Worm (Caenorhabditis elegans): ENCODE data around the gene bcat-1.
A peak's percentile ranks its signal among the peaks of the same experiment; 100 is the strongest.

The bcat-1 gene

DNA sequence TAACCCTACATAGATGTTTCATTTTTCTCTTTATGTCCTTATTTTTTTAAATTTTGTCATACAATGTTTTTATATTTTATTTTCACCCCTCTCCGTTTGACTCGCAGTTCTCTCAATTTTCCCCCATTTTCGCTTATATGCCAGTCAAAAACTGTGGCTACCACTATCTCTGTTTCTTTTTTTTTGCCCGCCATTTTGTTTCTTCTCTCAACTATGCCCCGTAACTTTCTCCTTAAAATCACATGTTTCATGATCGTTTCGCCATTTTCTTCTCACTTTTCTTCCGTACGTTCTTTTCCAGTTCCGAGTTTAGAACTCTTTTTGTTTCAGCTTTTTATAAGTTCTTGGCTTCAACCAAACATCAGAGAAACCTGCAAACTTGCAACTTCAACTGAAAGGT, 30.2 kb downstream of the bcat-1 start, which contains the start of gene pqn-18:
Gene pqn-18, plus strand, starts transcription at position 331 of the 400 bp plus-strand sequence.
- TF ChIP-seq nhr-20 (tag; optimal IDR thresholded peaks at IDR 0.05): peak; percentile 18
- TF ChIP-seq lin-14 (GFP tag; optimal IDR thresholded peaks at IDR 0.05): peak; percentile 35
- TF ChIP-seq zip-4 (GFP tag; optimal IDR thresholded peaks at IDR 0.05): no peak
- no peak for TF ChIP-seq ztf-11 (tag; optimal IDR thresholded peaks at IDR 0.05)
- TF ChIP-seq blmp-1 (tag; optimal IDR thresholded peaks at IDR 0.05): peak; percentile 96
- peak in 1 of 6 experiments; percentile 45 for TF ChIP-seq elt-3 (tag; optimal IDR thresholded peaks at IDR 0.05)
- TF ChIP-seq snu-23 (GFP tag; optimal IDR thresholded peaks at IDR 0.05): peak; percentile 24
- TF ChIP-seq nhr-76 (tag; optimal IDR thresholded peaks at IDR 0.05): no peak
- peak in 1 of 2 experiments; percentile 15 for TF ChIP-seq lin-35 (GFP tag; optimal IDR thresholded peaks at IDR 0.05)
- no peak for TF ChIP-seq pax-3 (tag; optimal IDR thresholded peaks at IDR 0.05)
- no peak for TF ChIP-seq lir-3 (tag; optimal IDR thresholded peaks at IDR 0.05; ENCODE audit: poor library complexity)

DNA sequence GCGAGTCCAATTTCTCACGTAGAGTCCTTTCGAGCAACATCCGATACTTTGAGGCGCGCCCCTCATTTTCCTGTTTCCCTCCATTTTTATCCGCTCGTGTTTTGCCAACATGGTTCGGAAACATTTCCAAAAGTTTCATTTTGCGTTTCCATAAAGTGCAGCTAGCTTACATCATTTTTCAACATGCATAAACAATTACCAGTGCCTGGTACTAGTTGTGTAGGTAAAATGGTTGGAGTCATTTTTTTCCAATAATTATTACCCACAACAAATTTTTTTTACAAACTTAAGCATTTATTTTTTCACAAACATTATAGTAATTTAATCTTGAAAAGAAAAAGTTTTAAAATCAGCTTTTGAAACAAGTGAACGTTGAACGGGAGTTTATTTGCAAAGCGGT, 31.4 kb downstream of the bcat-1 start:
- TF ChIP-seq efl-1 (optimal IDR thresholded peaks at IDR 0.05) (no peak), efl-1 (GFP tag; optimal IDR thresholded peaks at IDR 0.05 in 1 of 2) (peak in 1 of 2 experiments; percentile 63), ceh-63 (GFP tag; optimal IDR thresholded peaks at IDR 0.05) (no peak), sptf-1 (tag; optimal IDR thresholded peaks at IDR 0.05) (no peak), nhr-71 (tag; optimal IDR thresholded peaks at IDR 0.05) (no peak), unc-130 (tag; optimal IDR thresholded peaks at IDR 0.05) (no peak), tbx-2 (tag; optimal IDR thresholded peaks at IDR 0.05) (no peak), nhr-28 (tag; optimal IDR thresholded peaks at IDR 0.05) (no peak), nhr-77 (tag; optimal IDR thresholded peaks at IDR 0.05) (no peak)

DNA sequence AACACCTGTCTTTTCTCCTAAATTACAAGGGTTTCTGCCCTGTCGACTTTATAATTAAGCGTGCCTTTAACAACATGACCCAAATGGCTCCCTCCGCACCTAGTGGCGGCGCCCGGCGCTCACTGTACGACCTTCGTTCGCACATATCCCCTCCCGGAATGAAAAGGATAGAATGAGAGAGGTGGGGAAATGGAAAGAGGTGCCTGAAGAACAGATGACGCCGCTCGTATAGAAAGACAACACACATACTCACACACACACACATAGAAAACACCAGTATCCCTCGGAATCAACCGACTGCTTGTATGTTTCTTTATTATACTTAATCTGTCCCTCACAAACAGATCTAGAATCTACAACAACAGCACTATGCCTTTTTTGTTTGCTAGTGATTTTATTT, 32.6 kb downstream of the bcat-1 start:
- TF ChIP-seq mep-1 (tag; optimal IDR thresholded peaks at IDR 0.05) (peak; percentile 31), ceh-8 (GFP tag; optimal IDR thresholded peaks at IDR 0.05) (no peak), nhr-19 (GFP tag; conservative IDR thresholded peaks at IDR 0.05) (0 out of 2 replicates have a peak, but pooled peaks have one; percentile 12), sup-37 (GFP tag; optimal IDR thresholded peaks at IDR 0.05) (no peak), blmp-1 (tag; optimal IDR thresholded peaks at IDR 0.05) (peak; percentile 57), nhr-85 (tag) (peak; percentile 37), swsn-7 (tag; optimal IDR thresholded peaks at IDR 0.05) (no peak), lin-14 (GFP tag; optimal IDR thresholded peaks at IDR 0.05) (peak; percentile 35), sox-4 (tag; optimal IDR thresholded peaks at IDR 0.05) (no peak)

DNA sequence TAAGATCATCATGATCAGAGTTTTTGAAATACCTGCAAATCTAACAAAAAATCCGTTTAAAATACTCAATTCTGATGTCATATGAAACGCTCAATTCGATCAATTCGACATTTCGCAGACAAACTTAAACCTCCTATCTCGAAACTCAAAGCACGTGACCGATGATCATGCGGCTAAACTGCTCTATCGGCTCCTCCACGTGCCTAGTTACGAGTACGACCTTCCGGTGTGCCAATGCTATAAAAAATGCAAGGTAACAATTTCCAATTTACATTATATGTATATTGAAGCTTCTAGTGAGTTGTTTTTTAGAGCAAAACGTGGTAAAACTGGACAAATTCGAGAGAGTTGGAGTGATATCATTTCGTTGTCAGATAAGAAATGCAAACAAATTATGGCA, 34.0 kb downstream of the bcat-1 start:
- TF ChIP-seq ceh-88 (GFP tag; IDR thresholded peaks at IDR 0.05): no peak
- TF ChIP-seq nhr-84 (tag; optimal IDR thresholded peaks at IDR 0.05): no peak
- peak; percentile 49 for TF ChIP-seq egl-13 (tag; optimal IDR thresholded peaks at IDR 0.05)
- TF ChIP-seq nhr-19 (GFP tag; conservative IDR thresholded peaks at IDR 0.05): peak; percentile 59
- TF ChIP-seq swsn-7 (tag; optimal IDR thresholded peaks at IDR 0.05): peak; percentile 22
- no peak for TF ChIP-seq F16B12.6 (tag; optimal IDR thresholded peaks at IDR 0.05)
- no peak for TF ChIP-seq unc-86 (tag; optimal IDR thresholded peaks at IDR 0.05)
- no peak for TF ChIP-seq elt-3 (tag; optimal IDR thresholded peaks at IDR 0.05)
- no peak for TF ChIP-seq lin-39 (tag; optimal IDR thresholded peaks at IDR 0.05)
- TF ChIP-seq ceh-82 (tag; optimal IDR thresholded peaks at IDR 0.05): no peak
- peak; percentile 77 for TF ChIP-seq nhr-71 (tag; optimal IDR thresholded peaks at IDR 0.05)
- TF ChIP-seq pax-3 (tag; optimal IDR thresholded peaks at IDR 0.05): peak; percentile 8
- TF ChIP-seq mdl-1 (tag; optimal IDR thresholded peaks at IDR 0.05): peak in 1 of 2 experiments; percentile 83
- TF ChIP-seq hlh-17 (GFP tag; optimal IDR thresholded peaks at IDR 0.05; ENCODE audit: borderline replicate concordance): no peak
- no peak for TF ChIP-seq efl-1 (optimal IDR thresholded peaks at IDR 0.05)
- peak in 1 of 2 experiments; percentile 81 for TF ChIP-seq efl-1 (GFP tag; optimal IDR thresholded peaks at IDR 0.05 in 1 of 2)
- no peak for TF ChIP-seq tlp-1 (tag; optimal IDR thresholded peaks at IDR 0.05)
- TF ChIP-seq nhr-12 (tag; optimal IDR thresholded peaks at IDR 0.05): no peak
- no peak for TF ChIP-seq egl-27 (tag; optimal IDR thresholded peaks at IDR 0.05)
- peak; percentile 65 for TF ChIP-seq lin-14 (GFP tag; optimal IDR thresholded peaks at IDR 0.05)
- TF ChIP-seq unc-130 (tag; optimal IDR thresholded peaks at IDR 0.05): peak; percentile 54
- TF ChIP-seq lsy-2 (tag; optimal IDR thresholded peaks at IDR 0.05): peak in 1 of 2 experiments; percentile 6
- peak; percentile 66 for TF ChIP-seq nhr-20 (tag; optimal IDR thresholded peaks at IDR 0.05)
- no peak for TF ChIP-seq hlh-4 (tag; optimal IDR thresholded peaks at IDR 0.05)
- TF ChIP-seq lin-15B (tag; optimal IDR thresholded peaks at IDR 0.05): no peak
- TF ChIP-seq snu-23 (GFP tag; optimal IDR thresholded peaks at IDR 0.05): peak; percentile 42
- TF ChIP-seq pqm-1 (tag; optimal IDR thresholded peaks at IDR 0.05): no peak
- TF ChIP-seq fkh-8 (tag; optimal IDR thresholded peaks at IDR 0.05): peak; percentile 71
- TF ChIP-seq ceh-63 (GFP tag; optimal IDR thresholded peaks at IDR 0.05): no peak
- TF ChIP-seq xbp-1 (tag; optimal IDR thresholded peaks at IDR 0.05): no peak
- TF ChIP-seq nhr-47 (tag; optimal IDR thresholded peaks at IDR 0.05): peak; percentile 50

All from whole organism, L1 larva.